Worm (Caenorhabditis elegans): ENCODE measurements around the gene C06E1.7.

DNA sequence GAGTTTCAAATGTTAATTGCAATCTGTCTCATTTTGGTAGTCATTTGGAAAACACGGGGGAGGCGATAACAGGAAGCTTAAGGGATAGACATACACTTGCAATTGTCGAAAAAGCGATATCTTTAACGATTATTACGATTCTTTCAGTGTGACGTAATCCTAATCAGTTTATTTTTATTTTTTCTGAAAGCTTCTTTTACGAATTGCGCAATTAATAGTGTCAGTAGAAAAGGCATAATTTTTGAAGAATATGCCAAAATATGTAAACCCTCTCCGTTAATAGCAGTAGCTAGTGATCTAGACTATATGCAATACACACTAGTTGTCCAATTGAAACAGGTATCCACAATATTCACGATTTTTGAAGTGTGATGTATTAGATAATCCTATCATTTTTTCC, 33.1 kb downstream of the C06E1.7 start:
- TF ChIP-seq lin-15B (tag; optimal IDR thresholded peaks at IDR 0.05) (no peak), zag-1 (tag; optimal IDR thresholded peaks at IDR 0.05) (no peak)
